Fruit fly (Drosophila melanogaster): ENCODE data around the gene CG32298.
A peak's percentile ranks its signal among the peaks of the same experiment; 100 is the strongest.

The CG32298 gene

dm6 chr3L:2373421-2374043 lies 17.3 kb downstream of the CG32298 start, which contains the start of the genes mRpL23 and CG9004:
Gene mRpL23 (minus strand): TSS chr3L:2373704.
Gene CG9004 (plus strand): TSS chr3L:2373728.
- TF ChIP-seq GATAd (GFP tag; optimal IDR thresholded peaks at IDR 0.05), result peak; percentile 98
- no peak for TF ChIP-seq lola (GFP tag; optimal IDR thresholded peaks at IDR 0.05)
- TF ChIP-seq jim (GFP tag; optimal IDR thresholded peaks at IDR 0.05), result peak; percentile 91
- peak; percentile 98 for TF ChIP-seq Jra (GFP tag; optimal IDR thresholded peaks at IDR 0.05)
- peak; percentile 99 for TF ChIP-seq dmrt93B (GFP tag; optimal IDR thresholded peaks at IDR 0.05)
- peak; percentile 99 for TF ChIP-seq sv (GFP tag; optimal IDR thresholded peaks at IDR 0.05)
- no peak for TF ChIP-seq Dif (GFP tag; optimal IDR thresholded peaks at IDR 0.05; ENCODE audit: partially characterized antibody)
- TF ChIP-seq CG32264 (GFP tag; optimal IDR thresholded peaks at IDR 0.05), result peak; percentile 97
- peak; percentile 91 to 99 for TF ChIP-seq foxo (GFP tag; optimal IDR thresholded peaks at IDR 0.05)
- TF ChIP-seq dsf (GFP tag; optimal IDR thresholded peaks at IDR 0.05; ENCODE audit: borderline replicate concordance), result peak; percentile 97
- no peak for TF ChIP-seq Vsx2 (GFP tag; optimal IDR thresholded peaks at IDR 0.05; ENCODE audit: partially characterized antibody)
- TF ChIP-seq dl (GFP tag; optimal IDR thresholded peaks at IDR 0.05; ENCODE audit: insufficient read depth in 1 of 2, partially characterized antibody in 2 of 2), result no peak
- TF ChIP-seq fru (GFP tag; optimal IDR thresholded peaks at IDR 0.05), result peak; percentile 99
- peak; percentile 98 for TF ChIP-seq psq (GFP tag; optimal IDR thresholded peaks at IDR 0.05)
- TF ChIP-seq Dfd (GFP tag; optimal IDR thresholded peaks at IDR 0.05), result peak; percentile 97
- TF ChIP-seq sage (GFP tag; optimal IDR thresholded peaks at IDR 0.05), result peak; percentile 97
- peak; percentile 99 for TF ChIP-seq OdsH (GFP tag; optimal IDR thresholded peaks at IDR 0.05)
- peak; percentile 100 for TF ChIP-seq h (GFP tag; optimal IDR thresholded peaks at IDR 0.05)
- TF ChIP-seq Myc (optimal IDR thresholded peaks at IDR 0.05), result peak; percentile 37
- TF ChIP-seq tai (GFP tag; optimal IDR thresholded peaks at IDR 0.05), result no peak
- no peak for TF ChIP-seq N (GFP tag; optimal IDR thresholded peaks at IDR 0.05)
- TF ChIP-seq ey (GFP tag; optimal IDR thresholded peaks at IDR 0.05), result peak; percentile 99
- TF ChIP-seq Hr83 (GFP tag; optimal IDR thresholded peaks at IDR 0.05; ENCODE audit: poor library complexity, severe bottlenecking), result peak; percentile 96
- TF ChIP-seq CrebA (GFP tag; optimal IDR thresholded peaks at IDR 0.05; ENCODE audit: borderline replicate concordance), result no peak
- TF ChIP-seq woc (GFP tag; optimal IDR thresholded peaks at IDR 0.05), result peak; percentile 96
- peak; percentile 98 for TF ChIP-seq CG9705 (GFP tag; optimal IDR thresholded peaks at IDR 0.05)
- peak; percentile 98 for TF ChIP-seq brk (GFP tag; optimal IDR thresholded peaks at IDR 0.05)
- peak; percentile 99 for TF ChIP-seq br (GFP tag; optimal IDR thresholded peaks at IDR 0.05)
- no peak for TF ChIP-seq usp (GFP tag; optimal IDR thresholded peaks at IDR 0.05)
- TF ChIP-seq Mio (GFP tag; optimal IDR thresholded peaks at IDR 0.05), result peak; percentile 92
- TF ChIP-seq Hr78 (GFP tag; optimal IDR thresholded peaks at IDR 0.05), result no peak
- no peak for TF ChIP-seq pan (optimal IDR thresholded peaks at IDR 0.05)
- peak; percentile 87 for TF ChIP-seq Rel (GFP tag; optimal IDR thresholded peaks at IDR 0.05)
- peak; percentile 91 for TF ChIP-seq Rel (tag; optimal IDR thresholded peaks at IDR 0.05)
- peak; percentile 100 for TF ChIP-seq rgr (GFP tag; optimal IDR thresholded peaks at IDR 0.05)
- peak; percentile 99 for TF ChIP-seq Hnf4 (GFP tag; optimal IDR thresholded peaks at IDR 0.05)
- TF ChIP-seq Sp1 (GFP tag; optimal IDR thresholded peaks at IDR 0.05), result peak; percentile 99
- no peak for TF ChIP-seq Abd-B (GFP tag; optimal IDR thresholded peaks at IDR 0.05)
- peak; percentile 99 for TF ChIP-seq HLH106 (tag; optimal IDR thresholded peaks at IDR 0.05)

DNA sequence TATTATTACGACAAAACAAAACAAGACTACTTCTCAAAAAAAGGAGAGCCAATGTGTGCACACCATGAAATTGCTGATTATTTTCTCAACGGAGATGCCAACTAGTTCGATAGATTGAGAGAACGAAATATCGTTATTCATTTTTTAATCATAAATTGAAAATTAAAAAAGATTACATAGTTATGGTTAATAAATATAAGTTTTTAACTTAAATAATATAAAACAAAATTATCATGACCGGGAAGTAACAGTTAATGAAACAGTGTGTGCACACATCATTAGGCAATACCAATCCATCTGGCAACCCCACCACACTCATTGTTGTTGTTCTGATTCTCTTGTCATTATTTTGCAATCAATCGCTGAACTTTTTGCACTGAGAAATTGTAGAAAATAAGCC lies 18.9 kb downstream of the CG32298 start, which contains the start of the genes CG1317 and CG8993:
CG1317 (minus strand) TSS at position 58 of the 400 bp plus-strand sequence.
CG8993 (plus strand) TSS at position 318 of the 400 bp plus-strand sequence.
- TF ChIP-seq Sp1 (GFP tag; optimal IDR thresholded peaks at IDR 0.05) (peak; percentile 24), Myc (optimal IDR thresholded peaks at IDR 0.05) (peak; percentile 8), HLH106 (tag; optimal IDR thresholded peaks at IDR 0.05) (peak; percentile 49), fru (GFP tag; optimal IDR thresholded peaks at IDR 0.05) (no peak), woc (GFP tag; optimal IDR thresholded peaks at IDR 0.05) (peak; percentile 44), rgr (GFP tag; optimal IDR thresholded peaks at IDR 0.05) (peak; percentile 47), Dfd (GFP tag; optimal IDR thresholded peaks at IDR 0.05) (no peak), CG32264 (GFP tag; optimal IDR thresholded peaks at IDR 0.05) (no peak), Vsx2 (GFP tag; optimal IDR thresholded peaks at IDR 0.05; ENCODE audit: partially characterized antibody) (no peak), sv (GFP tag; optimal IDR thresholded peaks at IDR 0.05) (peak; percentile 44), Hr83 (GFP tag; optimal IDR thresholded peaks at IDR 0.05; ENCODE audit: poor library complexity, severe bottlenecking) (no peak), psq (GFP tag; optimal IDR thresholded peaks at IDR 0.05) (peak; percentile 10), foxo (GFP tag; optimal IDR thresholded peaks at IDR 0.05) (peak in 1 of 2 experiments; percentile 52)
